Fruit fly (Drosophila melanogaster): Measurements from ENCODE around the gene CG33640.

CG33640 gene

DNA sequence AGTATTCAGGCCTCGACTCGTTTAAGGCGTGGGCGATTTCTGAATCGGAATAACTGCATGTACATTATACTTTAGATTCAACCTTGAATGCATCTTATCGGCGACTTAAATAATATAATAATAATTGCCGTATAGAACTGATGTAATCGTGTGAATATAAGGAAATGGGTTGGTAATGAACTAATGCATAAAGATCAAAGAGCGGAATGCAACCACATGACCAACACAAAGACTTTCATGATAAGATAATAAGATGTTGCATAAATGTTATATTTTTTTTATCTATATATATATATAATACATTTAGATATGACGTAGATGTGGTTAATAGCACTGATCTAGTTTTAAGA lies 12.0 kb upstream of the CG33640 start:
- no peak for TF ChIP-seq Rel (GFP tag; optimal IDR thresholded peaks at IDR 0.05)
- no peak for TF ChIP-seq Rel (tag; optimal IDR thresholded peaks at IDR 0.05)
- no peak for TF ChIP-seq pan (optimal IDR thresholded peaks at IDR 0.05)
- no peak for TF ChIP-seq Abd-B (GFP tag; optimal IDR thresholded peaks at IDR 0.05)
- TF ChIP-seq OdsH (GFP tag; optimal IDR thresholded peaks at IDR 0.05), result no peak
- TF ChIP-seq foxo (GFP tag; optimal IDR thresholded peaks at IDR 0.05), result no peak
- TF ChIP-seq woc (GFP tag; optimal IDR thresholded peaks at IDR 0.05), result no peak
- TF ChIP-seq usp (GFP tag; optimal IDR thresholded peaks at IDR 0.05), result no peak
- no peak for TF ChIP-seq sage (GFP tag; optimal IDR thresholded peaks at IDR 0.05)
- TF ChIP-seq N (GFP tag; optimal IDR thresholded peaks at IDR 0.05), result no peak

DNA sequence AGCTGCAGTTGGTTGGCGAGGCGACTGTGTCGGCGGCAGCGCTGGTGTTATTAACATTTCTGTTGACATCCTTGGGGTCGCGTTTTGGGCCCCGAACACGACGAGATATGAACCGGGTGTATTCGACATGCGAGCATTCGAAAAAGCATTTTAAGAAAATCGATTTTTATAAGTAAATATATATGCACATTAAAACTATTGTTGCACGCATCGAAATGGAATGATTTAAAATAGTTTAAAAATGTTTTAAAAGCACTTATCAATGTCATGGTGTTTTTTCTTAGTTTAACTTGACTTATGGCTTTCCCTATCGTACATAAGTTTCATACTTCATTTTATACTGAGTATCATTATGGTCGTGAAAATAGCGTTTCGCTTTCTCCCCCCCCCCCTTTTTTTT lies 5.8 kb upstream of the CG33640 start:
- TF ChIP-seq usp (GFP tag; optimal IDR thresholded peaks at IDR 0.05), result no peak
- TF ChIP-seq fru (GFP tag; optimal IDR thresholded peaks at IDR 0.05), result no peak
- TF ChIP-seq psq (GFP tag; optimal IDR thresholded peaks at IDR 0.05), result no peak
- TF ChIP-seq HLH106 (tag; optimal IDR thresholded peaks at IDR 0.05), result no peak
- TF ChIP-seq h (GFP tag; optimal IDR thresholded peaks at IDR 0.05), result no peak
- TF ChIP-seq sv (GFP tag; optimal IDR thresholded peaks at IDR 0.05), result no peak
- no peak for TF ChIP-seq pan (optimal IDR thresholded peaks at IDR 0.05)
- no peak for TF ChIP-seq brk (GFP tag; optimal IDR thresholded peaks at IDR 0.05)
- no peak for TF ChIP-seq Dfd (GFP tag; optimal IDR thresholded peaks at IDR 0.05)

DNA sequence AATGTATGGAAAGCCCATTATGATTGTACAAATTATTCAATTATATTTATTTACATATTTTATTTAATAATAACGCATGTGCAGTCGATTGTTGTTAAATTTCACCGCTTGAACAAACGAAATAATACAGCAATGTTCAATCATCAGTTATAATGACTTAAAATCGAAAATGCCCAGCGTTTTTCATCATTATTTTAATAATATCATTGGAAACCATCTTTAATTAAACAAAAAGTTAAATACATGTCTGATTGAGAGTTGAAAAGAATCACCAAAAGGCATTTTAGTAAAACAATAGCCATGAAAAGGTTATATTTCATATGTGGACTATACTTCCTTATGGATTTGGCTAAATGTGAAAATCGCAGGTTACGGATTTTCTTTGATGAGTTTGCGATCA lies 1.1 kb downstream of the CG33640 start, which contains the start of gene CG33641:
CG33641 (plus strand) TSS at position 301 of the 400 bp plus-strand sequence.
- TF ChIP-seq Hr78 (GFP tag; optimal IDR thresholded peaks at IDR 0.05), result no peak

DNA sequence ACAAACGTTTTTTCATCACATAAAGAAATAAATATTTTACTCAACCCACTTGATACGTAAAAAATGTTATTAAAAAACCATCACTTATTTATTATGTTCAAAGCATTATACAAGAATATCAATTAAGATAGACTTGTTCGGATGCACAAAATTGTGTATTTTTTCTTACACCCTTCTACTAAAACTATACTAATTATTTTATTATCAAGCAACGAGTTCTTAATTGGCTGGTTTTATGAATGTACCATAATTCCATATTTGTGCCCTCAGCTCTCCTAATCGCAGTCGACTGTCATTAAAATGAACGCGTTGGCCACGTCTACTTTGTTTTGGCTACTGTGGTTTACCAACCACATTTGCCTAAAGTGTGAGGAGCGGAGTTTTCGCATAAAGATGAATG lies 2.0 kb downstream of the CG33640 start, which contains the start of gene CG33642:
CG33642 (plus strand) TSS at position 301 of the 400 bp plus-strand sequence.
- TF ChIP-seq sv (GFP tag; optimal IDR thresholded peaks at IDR 0.05) (no peak), ey (GFP tag; optimal IDR thresholded peaks at IDR 0.05) (no peak), Jra (GFP tag; optimal IDR thresholded peaks at IDR 0.05) (no peak), Mio (GFP tag; optimal IDR thresholded peaks at IDR 0.05) (no peak), fru (GFP tag; optimal IDR thresholded peaks at IDR 0.05) (no peak), br (GFP tag; optimal IDR thresholded peaks at IDR 0.05) (no peak)

DNA sequence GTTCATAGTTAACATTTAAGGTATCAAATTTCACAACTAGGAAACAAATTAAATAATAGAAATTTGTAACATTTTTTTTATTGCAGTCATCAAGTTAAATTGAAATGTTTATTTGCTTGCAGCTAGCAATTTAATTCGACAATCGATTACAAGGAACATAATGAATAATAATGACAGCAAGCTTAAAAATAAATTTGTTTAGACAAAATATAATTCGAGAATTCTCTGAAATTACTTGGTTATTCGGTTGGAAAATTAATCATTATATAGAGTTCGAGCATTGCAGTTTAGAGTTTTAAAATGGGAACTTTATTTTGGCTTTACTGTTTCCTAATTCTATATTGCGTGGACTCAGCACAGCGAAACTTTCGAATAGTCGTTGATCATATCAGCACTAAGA lies 3.1 kb downstream of the CG33640 start, which contains the start of gene CG33643:
CG33643 (plus strand) TSS at position 301 of the 400 bp plus-strand sequence.
- TF ChIP-seq brk (GFP tag; optimal IDR thresholded peaks at IDR 0.05) (no peak), Vsx2 (GFP tag; optimal IDR thresholded peaks at IDR 0.05; ENCODE audit: partially characterized antibody) (no peak), psq (GFP tag; optimal IDR thresholded peaks at IDR 0.05) (no peak), Hnf4 (GFP tag; optimal IDR thresholded peaks at IDR 0.05) (no peak), GATAd (GFP tag; optimal IDR thresholded peaks at IDR 0.05) (no peak), Hr78 (GFP tag; optimal IDR thresholded peaks at IDR 0.05) (no peak), foxo (GFP tag; optimal IDR thresholded peaks at IDR 0.05) (no peak), br (GFP tag; optimal IDR thresholded peaks at IDR 0.05) (no peak), sage (GFP tag; optimal IDR thresholded peaks at IDR 0.05) (no peak), OdsH (GFP tag; optimal IDR thresholded peaks at IDR 0.05) (no peak), woc (GFP tag; optimal IDR thresholded peaks at IDR 0.05) (no peak), rgr (GFP tag; optimal IDR thresholded peaks at IDR 0.05) (no peak), tai (GFP tag; optimal IDR thresholded peaks at IDR 0.05) (no peak), CG32264 (GFP tag; optimal IDR thresholded peaks at IDR 0.05) (no peak), ey (GFP tag; optimal IDR thresholded peaks at IDR 0.05) (no peak), lola (GFP tag; optimal IDR thresholded peaks at IDR 0.05) (no peak), Abd-B (GFP tag; optimal IDR thresholded peaks at IDR 0.05) (no peak)

DNA sequence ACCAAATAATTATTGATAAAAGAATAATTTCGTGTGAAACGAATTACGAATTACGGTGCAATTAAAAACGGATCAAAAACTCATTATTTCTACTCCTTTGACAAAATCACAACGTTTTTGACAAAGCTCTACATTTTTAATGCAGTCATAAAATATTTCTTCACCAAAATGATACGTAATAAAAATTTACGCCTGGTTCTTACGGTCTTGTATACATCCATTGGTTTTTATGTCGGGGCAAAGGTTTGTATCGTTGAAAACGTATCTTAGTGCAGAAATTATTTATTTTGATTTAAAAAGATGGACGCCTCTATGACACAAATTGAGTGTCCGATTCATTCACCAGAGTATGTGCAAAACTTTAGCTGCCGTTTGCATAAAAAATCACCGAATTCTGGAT lies 4.1 kb downstream of the CG33640 start, which contains the start of gene CG33644:
CG33644 (plus strand) TSS at position 301 of the 400 bp plus-strand sequence.
- TF ChIP-seq Mio (GFP tag; optimal IDR thresholded peaks at IDR 0.05) (no peak), Sp1 (GFP tag; optimal IDR thresholded peaks at IDR 0.05) (no peak), sv (GFP tag; optimal IDR thresholded peaks at IDR 0.05) (no peak), Dfd (GFP tag; optimal IDR thresholded peaks at IDR 0.05) (no peak), dmrt93B (GFP tag; optimal IDR thresholded peaks at IDR 0.05) (no peak), CG32264 (GFP tag; optimal IDR thresholded peaks at IDR 0.05) (no peak), Hnf4 (GFP tag; optimal IDR thresholded peaks at IDR 0.05) (no peak), tai (GFP tag; optimal IDR thresholded peaks at IDR 0.05) (no peak), sage (GFP tag; optimal IDR thresholded peaks at IDR 0.05) (no peak), ey (GFP tag; optimal IDR thresholded peaks at IDR 0.05) (no peak), dsf (GFP tag; optimal IDR thresholded peaks at IDR 0.05; ENCODE audit: borderline replicate concordance) (no peak), N (GFP tag; optimal IDR thresholded peaks at IDR 0.05) (no peak), Hr83 (GFP tag; optimal IDR thresholded peaks at IDR 0.05; ENCODE audit: poor library complexity, severe bottlenecking) (no peak), Hr78 (GFP tag; optimal IDR thresholded peaks at IDR 0.05) (no peak), brk (GFP tag; optimal IDR thresholded peaks at IDR 0.05) (no peak), CG9705 (GFP tag; optimal IDR thresholded peaks at IDR 0.05) (no peak)

Data from whole organism, wandering third instar larva.